Worm (Caenorhabditis elegans): ENCODE results near the gene str-74.

str-74 gene

ce11 chrX:10215429-10215828, 25.4 kb downstream of the str-74 start, which contains the start of gene F44A6.4:
TSS of gene F44A6.4 (minus strand) at chrX:10215495.
- 0 out of 2 replicates have a peak, but pooled peaks have one; percentile 21 for TF ChIP-seq hmg-1.1 (GFP tag; IDR thresholded peaks at IDR 0.05)
- peak; percentile 58 for TF ChIP-seq hlh-30 (tag; optimal IDR thresholded peaks at IDR 0.05; ENCODE audit: insufficient read depth)
- no peak for TF ChIP-seq nhr-77 (tag; optimal IDR thresholded peaks at IDR 0.05)
- TF ChIP-seq dmd-9 (GFP tag; IDR thresholded peaks at IDR 0.05), result no peak
- no peak for TF ChIP-seq lir-3 (tag; optimal IDR thresholded peaks at IDR 0.05)
- peak; percentile 26 for TF ChIP-seq mxl-3 (GFP tag; optimal IDR thresholded peaks at IDR 0.05)
- TF ChIP-seq mdl-1 (tag; optimal IDR thresholded peaks at IDR 0.05), result peak in 1 of 2 experiments; percentile 49
- no peak for TF ChIP-seq jun-1 (tag; optimal IDR thresholded peaks at IDR 0.05)
- TF ChIP-seq ceh-20 (GFP tag; IDR thresholded peaks at IDR 0.05), result no peak
- TF ChIP-seq nhr-76 (tag; optimal IDR thresholded peaks at IDR 0.05), result no peak
- TF ChIP-seq dve-1 (tag; optimal IDR thresholded peaks at IDR 0.05; ENCODE audit: insufficient read depth), result peak; percentile 5
- peak; percentile 60 for TF ChIP-seq nhr-28 (tag; optimal IDR thresholded peaks at IDR 0.05)
- TF ChIP-seq Y75B8A.6 (GFP tag; IDR thresholded peaks at IDR 0.05), result no peak

ce11 chrX:10212469-10212868, 28.4 kb downstream of the str-74 start, which contains the start of gene F44A6.3:
TSS of gene F44A6.3 (plus strand) at chrX:10212769.
- no peak for TF ChIP-seq spr-1 (tag; optimal IDR thresholded peaks at IDR 0.05)
- TF ChIP-seq madf-9 (GFP tag; conservative IDR thresholded peaks at IDR 0.05), result no peak
- no peak for TF ChIP-seq ceh-62 (tag; optimal IDR thresholded peaks at IDR 0.05)
- no peak for TF ChIP-seq mdt-29 (GFP tag; IDR thresholded peaks at IDR 0.05)

DNA sequence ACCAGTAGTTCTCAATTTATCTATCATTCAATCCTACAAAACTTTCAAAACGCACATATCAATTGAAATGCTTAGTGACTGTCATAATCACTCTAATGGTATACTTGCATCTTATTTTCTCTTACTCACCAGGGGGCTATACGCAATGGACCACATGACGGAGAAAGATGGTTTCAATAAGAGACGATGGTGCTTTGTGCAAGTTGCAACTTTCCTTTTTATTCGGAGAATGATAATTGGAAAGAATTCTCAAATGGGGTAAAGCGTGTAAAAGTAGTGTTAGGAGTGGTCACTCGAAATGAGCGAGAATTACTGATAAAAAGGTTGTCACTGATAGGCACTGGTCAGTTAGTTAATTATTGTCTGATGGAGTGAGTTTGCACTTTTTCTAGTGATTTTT, 32.4 kb downstream of the str-74 start:
- no peak for TF ChIP-seq nhr-111 (GFP tag; optimal IDR thresholded peaks at IDR 0.05)
- TF ChIP-seq D1046.2 (GFP tag; IDR thresholded peaks at IDR 0.05), result no peak
- peak in 1 of 2 experiments; percentile 20 for TF ChIP-seq unc-62 (GFP tag; optimal IDR thresholded peaks at IDR 0.05 in 1 of 2)
- TF ChIP-seq unc-62 (tag; optimal IDR thresholded peaks at IDR 0.05), result no peak
- TF ChIP-seq cey-2 (tag; optimal IDR thresholded peaks at IDR 0.05; ENCODE audit: borderline replicate concordance, insufficient read depth), result no peak
- no peak for TF ChIP-seq skn-1 (tag; optimal IDR thresholded peaks at IDR 0.05)
- TF ChIP-seq lsy-2 (tag; optimal IDR thresholded peaks at IDR 0.05), result no peak
- TF ChIP-seq aha-1 (tag), result peak; percentile 86

DNA sequence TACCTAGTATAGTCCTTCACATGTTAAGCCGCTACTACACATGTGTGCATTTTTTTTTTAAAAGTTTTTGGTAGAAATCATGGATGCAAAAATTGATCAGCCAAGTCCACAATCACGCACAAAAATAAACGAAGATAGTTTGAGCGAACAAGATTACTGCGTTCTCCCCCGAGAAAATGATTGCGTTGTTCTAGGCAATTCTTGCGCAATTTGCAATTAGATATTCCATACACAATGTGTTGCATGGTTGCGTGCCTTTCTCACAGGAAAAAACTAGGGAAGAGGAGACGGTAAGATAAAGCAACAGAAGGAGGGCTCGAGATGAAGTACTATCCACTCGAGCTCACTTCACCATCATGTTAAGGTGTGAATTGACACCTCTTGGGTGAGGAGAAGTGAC, 34.8 kb downstream of the str-74 start:
- no peak for TF ChIP-seq lim-7 (GFP tag; IDR thresholded peaks at IDR 0.05)
- peak in 1 of 2 experiments; percentile 69 for TF ChIP-seq unc-62 (GFP tag; optimal IDR thresholded peaks at IDR 0.05 in 1 of 2)
- no peak for TF ChIP-seq unc-62 (tag; optimal IDR thresholded peaks at IDR 0.05)
- TF ChIP-seq tag-97 (GFP tag; IDR thresholded peaks at IDR 0.05), result 0 out of 2 replicates have a peak, but pooled peaks have one; percentile 7

DNA sequence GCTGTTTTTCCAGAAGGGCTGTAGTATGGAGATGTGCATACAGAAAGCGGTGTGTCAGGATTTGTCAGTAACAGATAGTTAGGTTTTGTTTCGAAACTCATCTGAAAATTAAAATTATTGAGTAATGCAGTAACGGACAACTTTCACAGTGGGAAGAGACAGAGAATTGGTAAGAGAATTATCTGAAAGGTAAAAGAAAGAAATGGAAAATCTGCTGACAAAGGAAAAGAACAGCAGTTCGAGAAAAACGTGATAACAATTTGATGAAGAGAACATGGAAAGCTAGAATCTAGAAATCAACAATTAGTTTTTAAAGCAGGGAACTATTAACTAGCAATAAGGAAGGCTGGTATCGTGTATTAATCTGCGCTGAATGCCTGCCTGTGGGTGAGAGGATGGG, 35.5 kb downstream of the str-74 start, which contains the start of gene sex-1:
sex-1 (minus strand) TSS at position 101 of the 400 bp plus-strand sequence.
- TF ChIP-seq zfp-3 (GFP tag; conservative IDR thresholded peaks at IDR 0.05) (no peak), F44E2.7 (GFP tag; IDR thresholded peaks at IDR 0.05) (no peak), R02D3.7 (tag; optimal IDR thresholded peaks at IDR 0.05) (no peak), lin-1 (GFP tag; IDR thresholded peaks at IDR 0.05) (no peak), D1046.2 (GFP tag; IDR thresholded peaks at IDR 0.05) (no peak), F37D6.2 (tag; optimal IDR thresholded peaks at IDR 0.05) (no peak), nhr-25 (tag; optimal IDR thresholded peaks at IDR 0.05; ENCODE audit: borderline replicate concordance, insufficient read depth) (no peak), lin-13 (GFP tag; optimal IDR thresholded peaks at IDR 0.05) (no peak), nhr-42 (GFP tag; IDR thresholded peaks at IDR 0.05) (no peak), zag-1 (tag; optimal IDR thresholded peaks at IDR 0.05) (no peak), unc-39 (tag; optimal IDR thresholded peaks at IDR 0.05) (no peak), nhr-76 (tag; optimal IDR thresholded peaks at IDR 0.05) (no peak), spr-1 (tag; optimal IDR thresholded peaks at IDR 0.05) (no peak), ceh-82 (tag; optimal IDR thresholded peaks at IDR 0.05) (no peak), hlh-11 (tag; optimal IDR thresholded peaks at IDR 0.05) (no peak), dmd-6 (GFP tag; IDR thresholded peaks at IDR 0.05) (no peak), attf-4 (tag; optimal IDR thresholded peaks at IDR 0.05) (no peak), nhr-102 (tag; optimal IDR thresholded peaks at IDR 0.05) (no peak), tra-1 (GFP tag; IDR thresholded peaks at IDR 0.05) (no peak), vab-7 (GFP tag; IDR thresholded peaks at IDR 0.05) (no peak)
